Fruit fly (Drosophila melanogaster) whole organism, adult: ENCODE results near the gene VhaSFD.

Source experiments
- CG11617 ChIP-seq: fragments of 200-800 bp; sonication (Bioruptor generic); optimal IDR thresholded peaks from 2 replicates; lab custom pipeline; 2017; ENCODE audit warnings: mild to moderate bottlenecking, missing biosample characterization, missing genetic modification reagents, missing genetic modification characterization
- CG12768 ChIP-seq: fragments of 200-800 bp; sonication (Bioruptor generic); optimal IDR thresholded peaks from 2 replicates; lab custom pipeline; 2017; ENCODE audit warnings: missing biosample characterization, missing genetic modification characterization, mild to moderate bottlenecking, moderate library complexity, missing genetic modification reagents
- CG14711 ChIP-seq: fragments of 200-800 bp; sonication (Bioruptor generic); optimal IDR thresholded peaks from 2 replicates; lab custom pipeline; 2018; ENCODE audit warnings: missing biosample characterization, mild to moderate bottlenecking, missing genetic modification characterization, moderate library complexity
- CG1620 ChIP-seq: fragments of 200-800 bp; sonication (Bioruptor generic); optimal IDR thresholded peaks from 2 replicates; lab custom pipeline; 2016; ENCODE audit warnings: missing biosample characterization, missing genetic modification characterization
- CG33017 ChIP-seq: fragments of 200-800 bp; sonication (Bioruptor generic); optimal IDR thresholded peaks from 2 replicates; lab custom pipeline; 2018; ENCODE audit warnings: missing biosample characterization, mild to moderate bottlenecking, missing genetic modification characterization, moderate library complexity
- CG5204 ChIP-seq: fragments of 200-800 bp; sonication (Bioruptor generic); optimal IDR thresholded peaks from 2 replicates; lab custom pipeline; 2016; ENCODE audit warnings: missing biosample characterization, missing genetic modification characterization
- CG7045 ChIP-seq: fragments of 200-800 bp; sonication (Bioruptor generic); optimal IDR thresholded peaks from 2 replicates; lab custom pipeline; 2017; ENCODE audit warnings: missing biosample characterization, mild to moderate bottlenecking, missing genetic modification characterization
- CG7101 ChIP-seq: fragments of 200-800 bp; sonication (Bioruptor generic); optimal IDR thresholded peaks from 2 replicates; lab custom pipeline; 2018; ENCODE audit warnings: missing biosample characterization, mild to moderate bottlenecking, missing genetic modification characterization, moderate library complexity
- Clk ChIP-seq: fragments of 200-800 bp; sonication (Bioruptor generic); optimal IDR thresholded peaks from 2 replicates; lab custom pipeline; 2017; ENCODE audit warnings: missing biosample characterization, missing genetic modification characterization
- Crg-1 ChIP-seq: fragments of 200-800 bp; sonication (Bioruptor generic); optimal IDR thresholded peaks from 2 replicates; lab custom pipeline; 2016; ENCODE audit warnings: missing biosample characterization, missing genetic modification characterization
- Hr96 ChIP-seq: fragments of 200-800 bp; sonication (Bioruptor generic); optimal IDR thresholded peaks from 2 replicates; lab custom pipeline; 2016; ENCODE audit warnings: missing biosample characterization, missing genetic modification characterization
- Mnt ChIP-seq: fragments of 200-800 bp; sonication (Bioruptor generic); optimal IDR thresholded peaks from 2 replicates; lab custom pipeline; 2016; ENCODE audit warnings: missing biosample characterization, mild to moderate bottlenecking, missing genetic modification characterization
- bab1 ChIP-seq: fragments of 200-800 bp; sonication (Bioruptor generic); optimal IDR thresholded peaks from 3 replicates; lab custom pipeline; 2019; ENCODE audit warnings: missing biosample characterization, mild to moderate bottlenecking, missing genetic modification characterization, moderate library complexity
- cic ChIP-seq: fragments of 200-800 bp; sonication (Bioruptor generic); optimal IDR thresholded peaks from 2 replicates; lab custom pipeline; 2017; ENCODE audit warnings: missing biosample characterization, mild to moderate bottlenecking, missing genetic modification characterization, moderate library complexity
- cnc ChIP-seq, 2 experiments: fragments of >200 bp; optimal IDR thresholded peaks; 2 replicates each; lab custom pipeline; 2017
- kay ChIP-seq: fragments of 200-800 bp; sonication (Bioruptor generic); peaks from one replicate; lab custom pipeline; 2016; ENCODE audit warnings: missing biosample characterization, missing genetic modification characterization, borderline replicate concordance
- ovo ChIP-seq: fragments of 200-800 bp; sonication (Bioruptor generic); optimal IDR thresholded peaks from 2 replicates; lab custom pipeline; 2016; ENCODE audit warnings: missing biosample characterization, missing genetic modification characterization
- pad ChIP-seq: fragments of 200-800 bp; sonication (Bioruptor generic); optimal IDR thresholded peaks from 3 replicates; lab custom pipeline; 2017; ENCODE audit warnings: missing biosample characterization, missing genetic modification characterization, mild to moderate bottlenecking, moderate library complexity, missing genetic modification reagents
- tj ChIP-seq: fragments of 200-800 bp; sonication (Bioruptor generic); optimal IDR thresholded peaks from 3 replicates; lab custom pipeline; 2017; ENCODE audit warnings: missing biosample characterization, mild to moderate bottlenecking, missing genetic modification characterization, moderate library complexity
- toe ChIP-seq: fragments of 200-800 bp; sonication (Bioruptor generic); optimal IDR thresholded peaks from 2 replicates; lab custom pipeline; 2016; ENCODE audit warnings: missing biosample characterization, missing genetic modification characterization

Gene VhaSFD

dm6 chr2L:16727578-16728023 is at the start of gene VhaSFD:
VhaSFD (minus strand) TSS chr2L:16727826.
- TF ChIP-seq pad (GFP tag; lab: Kevin White, UChicago), result peak; percentile 14
- no peak for TF ChIP-seq toe (GFP tag; lab: Kevin White, UChicago)
- TF ChIP-seq cic (GFP tag; lab: Kevin White, UChicago), result peak; percentile 48
- no peak for TF ChIP-seq Clk (GFP tag; lab: Kevin White, UChicago)
- no peak for TF ChIP-seq CG5204
- no peak for TF ChIP-seq CG11617 (GFP tag; lab: Kevin White, UChicago)
- TF ChIP-seq bab1, result peak; percentile 53
- no peak for TF ChIP-seq Hr96 (GFP tag; lab: Kevin White, UChicago)
- TF ChIP-seq CG1620 (GFP tag; lab: Kevin White, UChicago), result peak; percentile 9
- no peak for TF ChIP-seq CG7045 (GFP tag; lab: Kevin White, UChicago)
- peak; percentile 50 for TF ChIP-seq CG7101 (tag; lab: Kevin White, UChicago)
- peak; percentile 75 for TF ChIP-seq Mnt (GFP tag; lab: Kevin White, UChicago)
- TF ChIP-seq CG33017 (tag; lab: Kevin White, UChicago), result peak; percentile 40
- no peak for TF ChIP-seq CG14711 (tag; lab: Kevin White, UChicago)
- no peak for TF ChIP-seq kay (GFP tag; lab: Kevin White, UChicago)
- TF ChIP-seq tj (GFP tag; lab: Kevin White, UChicago), result peak; percentile 69
- TF ChIP-seq Crg-1 (GFP tag; lab: Kevin White, UChicago), result no peak
- no peak for TF ChIP-seq ovo (GFP tag; lab: Kevin White, UChicago)
- no peak for TF ChIP-seq cnc (optimal IDR thresholded peaks at IDR 0.05; lab: Kevin White, UChicago)
- TF ChIP-seq CG12768 (GFP tag; lab: Kevin White, UChicago), result peak; percentile 73

DNA sequence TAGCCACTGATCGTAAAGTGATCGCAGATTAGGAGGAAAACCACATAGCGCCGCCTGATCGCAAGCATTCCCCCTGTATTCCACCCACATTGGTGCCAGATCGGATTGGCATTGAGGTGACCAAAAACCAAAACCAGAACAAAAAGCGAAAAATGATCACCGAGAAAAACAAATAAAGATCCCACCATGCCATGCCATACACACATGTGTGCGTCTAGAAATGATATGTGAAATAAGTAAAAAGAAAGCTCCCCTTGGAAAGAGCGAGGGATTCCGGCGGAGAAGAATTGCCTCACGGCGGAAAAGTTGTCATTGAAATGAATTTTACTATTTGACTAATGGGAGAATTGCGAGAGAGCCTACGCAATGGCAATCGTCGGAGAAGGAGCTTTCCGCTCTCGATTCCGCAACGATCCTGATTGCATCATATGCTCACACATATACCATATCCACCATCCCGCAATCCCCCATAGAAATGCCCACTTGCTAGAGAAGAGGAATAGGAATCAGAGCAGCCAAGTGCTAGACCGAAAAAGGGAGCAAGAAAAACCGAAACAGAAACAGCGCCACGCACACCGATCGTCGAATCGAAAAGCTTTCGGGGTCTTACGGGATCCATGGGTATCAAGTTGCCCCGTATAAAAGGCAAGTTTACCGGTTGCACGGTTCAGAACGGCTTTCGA is 38.6 kb upstream of the VhaSFD start, which contains the start of gene Mhc:
Gene Mhc (plus strand): TSS at position 497 of the 683 bp plus-strand sequence.
- TF ChIP-seq pad (GFP tag; lab: Kevin White, UChicago), result no peak
- no peak for TF ChIP-seq Hr96 (GFP tag; lab: Kevin White, UChicago)
- TF ChIP-seq cnc (optimal IDR thresholded peaks at IDR 0.05; lab: Kevin White, UChicago), result no peak
- no peak for TF ChIP-seq Clk (GFP tag; lab: Kevin White, UChicago)
- no peak for TF ChIP-seq CG14711 (tag; lab: Kevin White, UChicago)
- TF ChIP-seq cic (GFP tag; lab: Kevin White, UChicago), result no peak
- no peak for TF ChIP-seq toe (GFP tag; lab: Kevin White, UChicago)
- TF ChIP-seq CG33017 (tag; lab: Kevin White, UChicago), result no peak
- no peak for TF ChIP-seq CG7045 (GFP tag; lab: Kevin White, UChicago)
- TF ChIP-seq Mnt (GFP tag; lab: Kevin White, UChicago), result no peak
- TF ChIP-seq CG11617 (GFP tag; lab: Kevin White, UChicago), result no peak
- TF ChIP-seq Crg-1 (GFP tag; lab: Kevin White, UChicago), result no peak
- TF ChIP-seq bab1, result no peak
- TF ChIP-seq CG7101 (tag; lab: Kevin White, UChicago), result no peak
- no peak for TF ChIP-seq CG12768 (GFP tag; lab: Kevin White, UChicago)
- TF ChIP-seq tj (GFP tag; lab: Kevin White, UChicago), result no peak
- no peak for TF ChIP-seq ovo (GFP tag; lab: Kevin White, UChicago)
- TF ChIP-seq CG5204, result no peak
- TF ChIP-seq CG1620 (GFP tag; lab: Kevin White, UChicago), result no peak
- TF ChIP-seq kay (GFP tag; lab: Kevin White, UChicago), result no peak

DNA sequence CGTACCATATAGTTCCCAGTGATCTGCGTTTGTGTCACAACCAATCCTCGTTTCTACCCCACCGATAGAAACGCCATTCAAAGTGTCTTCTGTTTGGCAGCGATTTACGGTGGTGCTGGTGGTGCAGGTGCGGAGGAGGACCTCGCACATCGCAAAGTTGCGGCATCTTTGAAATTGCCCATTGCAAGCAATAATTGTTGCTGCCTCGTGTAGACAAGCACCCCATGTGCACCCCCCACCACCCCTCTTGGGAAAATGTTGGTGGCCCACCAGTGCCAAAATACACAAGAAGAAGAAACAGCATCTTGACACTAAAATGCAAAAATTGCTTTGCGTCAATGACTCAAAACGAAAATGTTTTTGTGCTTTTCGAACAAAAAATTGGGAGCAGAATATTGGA is 36.9 kb upstream of the VhaSFD start:
- TF ChIP-seq Crg-1 (GFP tag; lab: Kevin White, UChicago) (no peak), kay (GFP tag; lab: Kevin White, UChicago) (no peak), CG7045 (GFP tag; lab: Kevin White, UChicago) (no peak)

dm6 chr2L:16761891-16762290 is 34.3 kb upstream of the VhaSFD start:
- TF ChIP-seq kay (GFP tag; lab: Kevin White, UChicago), result no peak
- TF ChIP-seq bab1, result no peak
- no peak for TF ChIP-seq CG33017 (tag; lab: Kevin White, UChicago)

DNA sequence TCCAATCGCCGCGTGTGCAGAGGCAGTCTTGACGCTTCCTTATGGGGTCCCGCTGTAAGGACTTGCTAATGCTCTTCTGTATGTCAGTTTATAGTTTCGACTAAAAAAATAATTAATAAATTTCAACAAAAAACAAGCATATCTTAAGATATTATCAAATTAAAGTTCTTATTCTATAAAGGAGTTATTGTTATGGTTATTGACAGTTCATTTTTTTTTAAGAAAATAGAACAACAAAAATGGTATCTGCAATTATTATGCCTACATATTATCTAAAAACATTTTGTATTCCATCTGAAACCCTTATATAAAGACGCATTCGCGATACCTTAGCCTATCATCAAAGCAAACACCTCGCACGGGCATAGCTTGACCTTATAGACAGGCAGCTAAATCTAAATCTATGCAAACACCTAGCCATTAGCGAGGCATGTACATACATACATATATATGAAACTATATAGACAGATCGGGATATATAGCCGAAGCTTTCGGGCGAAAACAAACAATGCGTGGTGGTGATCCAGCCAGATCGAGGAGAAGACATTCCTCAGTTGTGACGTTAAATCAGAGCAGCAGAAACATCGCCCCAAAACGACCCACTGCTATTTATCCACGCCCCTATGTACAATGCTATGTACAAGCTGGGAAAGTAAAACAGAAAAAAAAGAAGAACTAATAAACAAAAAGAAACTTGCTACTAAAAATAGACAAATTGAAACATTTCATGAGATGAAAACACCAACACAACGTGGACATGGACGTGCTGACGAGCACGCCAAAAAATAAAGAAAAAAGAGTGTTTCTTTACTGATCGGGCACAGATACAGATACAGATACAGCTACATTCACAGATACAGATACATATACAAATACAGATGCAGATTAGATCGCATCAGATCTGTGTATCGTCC is 33.1 kb upstream of the VhaSFD start, which contains the start of gene ppk17:
Gene ppk17 (minus strand): TSS at position 51 of the 914 bp plus-strand sequence.
- no peak for TF ChIP-seq cic (GFP tag; lab: Kevin White, UChicago)
- TF ChIP-seq kay (GFP tag; lab: Kevin White, UChicago), result peak; percentile 32

dm6 chr2L:16754074-16754473 is 26.4 kb upstream of the VhaSFD start, which contains the start of gene yellow-b:
yellow-b (plus strand) TSS chr2L:16754336.
- TF ChIP-seq kay (GFP tag; lab: Kevin White, UChicago) (no peak), CG11617 (GFP tag; lab: Kevin White, UChicago) (no peak), tj (GFP tag; lab: Kevin White, UChicago) (no peak), CG12768 (GFP tag; lab: Kevin White, UChicago) (no peak), CG33017 (tag; lab: Kevin White, UChicago) (no peak)
